Worm (Caenorhabditis elegans): Measurements from ENCODE around the gene Y43F8A.2.

Y43F8A.2 gene

ce11 chrV:19396576-19397313, 25.4 kb downstream of the Y43F8A.2 start:
- no peak for TF ChIP-seq C38D4.7 (GFP tag; optimal IDR thresholded peaks at IDR 0.05)
- TF ChIP-seq K09A11.1 (tag; optimal IDR thresholded peaks at IDR 0.05; ENCODE audit: insufficient read depth): no peak
- no peak for TF ChIP-seq che-1 (tag; optimal IDR thresholded peaks at IDR 0.05)
- TF ChIP-seq ceh-30 (tag; optimal IDR thresholded peaks at IDR 0.05): no peak
- TF ChIP-seq ahr-1 (tag; optimal IDR thresholded peaks at IDR 0.05): no peak
- no peak for TF ChIP-seq ztf-16 (tag; optimal IDR thresholded peaks at IDR 0.05)

DNA sequence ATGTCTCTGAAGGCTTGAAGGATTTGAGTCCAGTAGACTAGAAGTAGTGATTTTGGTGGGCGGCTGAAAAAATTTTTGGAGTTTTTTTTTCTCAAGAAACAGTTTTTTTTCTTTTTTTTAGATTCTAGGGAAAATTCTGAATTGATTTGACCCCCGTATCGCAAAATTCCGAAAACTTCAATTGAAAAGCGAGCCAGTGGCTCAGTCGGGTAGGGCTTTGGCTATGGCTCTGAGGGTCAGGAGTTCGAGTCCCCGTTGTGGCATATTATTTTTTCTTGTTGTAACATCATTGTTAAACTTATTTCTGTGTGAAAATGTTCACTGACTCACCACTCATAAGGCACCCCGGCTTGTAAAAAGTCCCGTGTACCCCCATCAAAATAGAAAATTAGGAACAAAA, 27.0 kb downstream of the Y43F8A.2 start:
- TF ChIP-seq nhr-232 (tag; optimal IDR thresholded peaks at IDR 0.05) (no peak), tbx-7 (tag; optimal IDR thresholded peaks at IDR 0.05) (no peak), mec-3 (tag; optimal IDR thresholded peaks at IDR 0.05; ENCODE audit: borderline replicate concordance) (no peak), ama-1 (optimal IDR thresholded peaks at IDR 0.05) (no peak), hlh-13 (GFP tag; optimal IDR thresholded peaks at IDR 0.05) (no peak), unc-55 (GFP tag; optimal IDR thresholded peaks at IDR 0.05) (no peak), pha-4 (tag; optimal IDR thresholded peaks at IDR 0.05) (no peak), che-1 (tag; optimal IDR thresholded peaks at IDR 0.05) (no peak), K02D7.2 (tag; optimal IDR thresholded peaks at IDR 0.05) (no peak), ceh-22 (tag; optimal IDR thresholded peaks at IDR 0.05) (no peak), dmd-4 (tag; optimal IDR thresholded peaks at IDR 0.05; ENCODE audit: borderline replicate concordance) (no peak), ceh-6 (GFP tag; optimal IDR thresholded peaks at IDR 0.05) (no peak), elt-4 (tag; optimal IDR thresholded peaks at IDR 0.05) (no peak), ets-4 (tag; optimal IDR thresholded peaks at IDR 0.05) (no peak), sdc-2 (tag; optimal IDR thresholded peaks at IDR 0.05) (no peak), hlh-15 (tag; optimal IDR thresholded peaks at IDR 0.05) (no peak), ceh-19 (GFP tag; optimal IDR thresholded peaks at IDR 0.05) (no peak), lin-11 (tag; optimal IDR thresholded peaks at IDR 0.05) (no peak)

DNA sequence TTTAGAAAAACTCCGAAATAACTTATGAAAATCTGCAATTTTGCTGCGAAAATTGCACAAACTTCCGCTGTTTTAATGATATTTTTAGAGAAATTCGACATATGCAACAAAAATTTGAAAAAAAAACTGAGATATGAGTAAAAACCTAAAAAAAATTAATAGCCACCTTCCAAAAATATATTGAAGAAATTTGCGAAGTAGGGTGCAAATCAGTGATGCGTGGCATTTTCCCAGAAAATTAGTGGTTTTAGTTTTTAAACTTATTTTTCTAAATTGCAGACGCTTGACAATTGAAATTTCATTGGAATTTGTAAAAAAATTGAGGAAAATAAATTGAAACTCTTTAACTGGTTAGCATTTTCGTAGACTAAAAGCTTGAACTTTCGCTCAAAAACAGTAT, 27.5 kb downstream of the Y43F8A.2 start, which contains the start of gene C25F9.13:
C25F9.13 (minus strand) TSS at position 101 of the 400 bp plus-strand sequence.
- TF ChIP-seq ceh-48 (tag; optimal IDR thresholded peaks at IDR 0.05) (no peak), ceh-34 (tag; optimal IDR thresholded peaks at IDR 0.05) (no peak), ceh-22 (tag; optimal IDR thresholded peaks at IDR 0.05) (no peak), fkh-10 (GFP tag; optimal IDR thresholded peaks at IDR 0.05) (no peak), hlh-15 (tag; optimal IDR thresholded peaks at IDR 0.05) (no peak), npax-4 (tag; optimal IDR thresholded peaks at IDR 0.05) (no peak), tbx-7 (tag; optimal IDR thresholded peaks at IDR 0.05) (no peak), ceh-31 (tag; optimal IDR thresholded peaks at IDR 0.05) (no peak), dve-1 (tag; optimal IDR thresholded peaks at IDR 0.05) (no peak), dmd-4 (tag; optimal IDR thresholded peaks at IDR 0.05; ENCODE audit: borderline replicate concordance) (no peak), pax-1 (tag; optimal IDR thresholded peaks at IDR 0.05) (no peak)

DNA sequence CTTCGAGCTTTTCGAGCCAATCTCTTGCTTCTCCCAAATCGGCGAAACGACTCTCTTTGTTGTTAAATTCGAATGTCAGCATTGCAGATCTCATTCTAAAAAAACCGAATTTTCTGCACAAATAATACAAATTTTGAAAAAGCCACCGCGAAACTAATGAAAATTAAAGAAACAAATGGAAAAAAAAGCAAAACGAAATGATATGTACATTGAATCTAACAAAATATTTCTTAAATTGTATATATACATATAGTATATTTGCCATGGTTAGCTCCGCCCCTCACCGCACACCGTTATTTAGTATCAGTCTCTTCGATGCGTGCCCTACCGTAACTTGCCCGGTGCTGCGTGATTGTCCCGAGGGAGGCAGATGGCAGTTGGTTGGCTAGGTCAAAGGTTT, 29.3 kb downstream of the Y43F8A.2 start, which contains the start of gene srw-86:
srw-86 (minus strand) TSS at position 101 of the 400 bp plus-strand sequence.
- no peak for TF ChIP-seq hlh-13 (GFP tag; optimal IDR thresholded peaks at IDR 0.05)
- TF ChIP-seq dmd-4 (tag; optimal IDR thresholded peaks at IDR 0.05; ENCODE audit: borderline replicate concordance): no peak
- TF ChIP-seq sox-2 (GFP tag; IDR thresholded peaks at IDR 0.05): no peak
- no peak for TF ChIP-seq pqm-1 (tag; optimal IDR thresholded peaks at IDR 0.05)
- TF ChIP-seq ceh-31 (tag; optimal IDR thresholded peaks at IDR 0.05): no peak
- TF ChIP-seq ceh-18 (tag; optimal IDR thresholded peaks at IDR 0.05): no peak
- TF ChIP-seq unc-55 (GFP tag; optimal IDR thresholded peaks at IDR 0.05): no peak
- TF ChIP-seq eyg-1 (tag; optimal IDR thresholded peaks at IDR 0.05): no peak
- TF ChIP-seq ets-4 (tag; optimal IDR thresholded peaks at IDR 0.05): no peak

DNA sequence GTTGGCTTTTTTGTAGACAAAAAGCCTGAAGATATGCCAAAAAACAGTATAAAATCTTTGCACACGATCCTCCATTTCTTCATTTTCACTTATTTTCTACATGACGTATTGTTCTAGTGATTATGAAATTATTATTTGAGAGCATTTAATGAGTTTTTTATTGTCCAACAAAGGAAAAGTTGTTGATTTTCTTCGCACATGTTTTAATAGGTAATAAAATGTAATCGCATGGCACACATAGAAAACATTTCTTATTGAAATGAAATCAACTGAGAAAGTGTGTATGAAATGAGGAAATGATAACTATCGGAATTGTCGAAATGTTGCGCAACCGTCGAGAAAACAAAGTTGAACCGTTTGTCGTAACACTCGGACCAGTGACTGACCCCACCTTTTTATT, 30.1 kb downstream of the Y43F8A.2 start:
- TF ChIP-seq dve-1 (tag; optimal IDR thresholded peaks at IDR 0.05) (no peak), ceh-31 (tag; optimal IDR thresholded peaks at IDR 0.05) (no peak), hlh-8 (tag; optimal IDR thresholded peaks at IDR 0.05) (no peak), ceh-24 (tag; optimal IDR thresholded peaks at IDR 0.05) (no peak), eyg-1 (tag; optimal IDR thresholded peaks at IDR 0.05) (no peak), F13H6.1 (tag; optimal IDR thresholded peaks at IDR 0.05) (no peak), pat-9 (tag; optimal IDR thresholded peaks at IDR 0.05) (no peak), pros-1 (tag; optimal IDR thresholded peaks at IDR 0.05) (no peak), hlh-15 (tag; optimal IDR thresholded peaks at IDR 0.05) (no peak), K09A11.1 (tag; optimal IDR thresholded peaks at IDR 0.05; ENCODE audit: insufficient read depth) (no peak), ceh-45 (GFP tag; IDR thresholded peaks at IDR 0.05) (no peak)

Measured in whole organism, late embryonic.